Fruit fly (Drosophila melanogaster): Measurements from ENCODE around the gene Usp2.

Usp2 gene

DNA sequence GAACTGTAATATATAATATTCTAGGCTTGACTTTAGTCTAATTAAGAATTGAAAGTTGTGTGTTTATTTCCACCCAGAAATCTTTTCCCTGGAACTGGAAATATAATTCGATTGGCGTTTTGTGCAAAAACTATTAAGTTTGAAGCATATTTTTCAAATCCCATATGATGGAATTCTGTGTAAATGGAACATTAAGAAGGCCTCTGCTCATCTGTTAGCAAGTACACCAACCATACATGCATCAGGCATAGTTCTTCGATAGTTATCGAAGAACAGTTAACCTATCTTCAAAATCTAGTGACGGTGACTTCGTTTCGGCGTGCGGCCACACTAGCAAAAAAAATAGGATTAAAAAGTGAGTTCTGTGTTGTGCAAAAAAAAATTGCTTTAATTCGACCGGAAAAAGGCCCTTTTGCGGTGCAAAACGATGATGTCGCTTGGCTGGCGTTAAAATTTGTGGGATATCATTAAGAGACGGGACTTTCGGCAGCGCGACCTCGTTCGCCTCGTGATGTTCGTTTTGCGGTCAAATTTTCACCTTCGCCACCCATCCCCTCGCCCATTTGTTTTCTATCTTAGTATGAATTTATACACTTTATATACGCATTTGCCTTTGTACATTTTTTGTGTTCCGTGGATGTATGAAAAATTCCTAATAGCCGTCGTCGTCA lies at the start of gene Usp2:
Gene Usp2, plus strand, starts transcription at position 295 of the 671 bp plus-strand sequence.
- TF ChIP-seq psq (optimal IDR thresholded peaks at IDR 0.05): no peak
- no peak for TF ChIP-seq pan (optimal IDR thresholded peaks at IDR 0.05)
- TF ChIP-seq usp (GFP tag; optimal IDR thresholded peaks at IDR 0.05): no peak
- TF ChIP-seq CG8478 (optimal IDR thresholded peaks at IDR 0.05): no peak
- TF ChIP-seq Dll (optimal IDR thresholded peaks at IDR 0.05): no peak
- TF ChIP-seq EcR (GFP tag; optimal IDR thresholded peaks at IDR 0.05): no peak

DNA sequence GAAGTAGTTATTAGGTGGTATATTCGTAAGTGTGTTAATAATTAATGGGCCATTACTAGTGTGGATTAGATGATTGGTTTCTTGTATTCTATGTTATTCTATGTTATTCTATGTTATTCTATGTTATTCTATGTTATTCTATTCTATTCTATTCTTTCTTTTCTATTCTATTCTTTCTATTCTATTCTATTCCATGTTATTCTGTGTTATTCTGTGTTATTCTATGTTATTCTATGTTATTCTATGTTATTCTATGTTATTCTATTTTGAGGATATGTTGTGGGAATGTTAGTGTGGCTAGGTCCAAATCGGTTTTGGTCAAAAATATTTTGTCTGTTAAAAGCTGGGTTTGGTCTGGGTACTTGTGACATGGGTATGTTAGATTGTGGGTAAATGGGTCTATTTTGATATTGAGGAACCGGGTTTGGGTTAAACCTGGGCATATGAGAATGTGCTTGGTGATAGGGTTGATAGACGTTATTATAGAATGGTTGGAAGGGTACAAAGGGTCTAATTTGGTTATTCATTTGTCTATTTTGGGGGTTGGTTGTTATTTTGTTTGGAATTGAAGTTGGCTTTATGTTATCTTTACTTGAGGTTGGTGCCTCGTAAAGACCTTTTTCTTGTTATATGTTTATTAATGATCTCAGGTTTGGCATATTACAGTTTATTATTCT lies 22.5 kb upstream of the Usp2 start:
- TF ChIP-seq pan (optimal IDR thresholded peaks at IDR 0.05): peak; percentile 99

DNA sequence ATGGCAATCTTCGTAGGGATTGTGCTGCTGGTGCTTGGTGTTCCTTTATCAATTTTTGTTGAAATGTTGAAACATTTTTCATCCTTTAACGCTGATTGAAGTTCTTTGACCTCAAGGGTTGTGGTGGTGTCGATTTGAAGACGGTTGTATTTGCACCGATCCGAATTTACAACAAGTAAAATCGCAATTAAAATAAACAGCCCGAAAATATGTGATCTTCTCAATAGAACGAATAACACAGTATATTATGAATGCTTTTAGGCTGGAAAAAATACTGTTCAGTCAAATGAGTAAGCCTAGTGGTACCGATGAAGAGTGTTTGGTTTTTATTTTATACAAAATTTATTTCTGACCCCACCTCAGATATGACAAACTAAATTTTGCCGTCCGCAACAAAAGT lies 12.6 kb upstream of the Usp2 start:
- TF ChIP-seq pan (optimal IDR thresholded peaks at IDR 0.05): no peak
- TF ChIP-seq Dll (optimal IDR thresholded peaks at IDR 0.05): no peak
- TF ChIP-seq psq (optimal IDR thresholded peaks at IDR 0.05): no peak
- TF ChIP-seq usp (GFP tag; optimal IDR thresholded peaks at IDR 0.05): no peak
- no peak for TF ChIP-seq EcR (GFP tag; optimal IDR thresholded peaks at IDR 0.05)
- TF ChIP-seq CG8478 (optimal IDR thresholded peaks at IDR 0.05): no peak

DNA sequence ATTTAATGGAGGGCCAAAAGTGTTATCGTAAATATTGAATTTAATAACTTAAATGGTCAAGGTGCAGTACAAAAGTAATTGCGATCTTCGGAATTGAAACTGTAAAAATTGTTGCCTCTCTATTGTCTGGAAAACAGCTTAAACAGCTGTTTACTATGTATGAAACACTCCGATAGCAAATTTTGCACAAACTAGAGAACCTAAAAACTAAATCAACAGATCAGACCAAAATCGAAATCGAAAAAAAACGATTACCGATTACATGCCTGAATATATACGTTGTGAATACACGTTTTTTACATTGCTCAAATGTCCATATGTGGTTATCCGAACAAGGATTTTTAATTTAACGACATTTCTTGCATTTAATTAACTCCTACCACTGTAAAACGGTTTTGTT lies 12.1 kb upstream of the Usp2 start:
- TF ChIP-seq Dll (optimal IDR thresholded peaks at IDR 0.05) (no peak), psq (optimal IDR thresholded peaks at IDR 0.05) (no peak), CG8478 (optimal IDR thresholded peaks at IDR 0.05) (no peak), pan (optimal IDR thresholded peaks at IDR 0.05) (no peak), EcR (GFP tag; optimal IDR thresholded peaks at IDR 0.05) (no peak), usp (GFP tag; optimal IDR thresholded peaks at IDR 0.05) (no peak)

DNA sequence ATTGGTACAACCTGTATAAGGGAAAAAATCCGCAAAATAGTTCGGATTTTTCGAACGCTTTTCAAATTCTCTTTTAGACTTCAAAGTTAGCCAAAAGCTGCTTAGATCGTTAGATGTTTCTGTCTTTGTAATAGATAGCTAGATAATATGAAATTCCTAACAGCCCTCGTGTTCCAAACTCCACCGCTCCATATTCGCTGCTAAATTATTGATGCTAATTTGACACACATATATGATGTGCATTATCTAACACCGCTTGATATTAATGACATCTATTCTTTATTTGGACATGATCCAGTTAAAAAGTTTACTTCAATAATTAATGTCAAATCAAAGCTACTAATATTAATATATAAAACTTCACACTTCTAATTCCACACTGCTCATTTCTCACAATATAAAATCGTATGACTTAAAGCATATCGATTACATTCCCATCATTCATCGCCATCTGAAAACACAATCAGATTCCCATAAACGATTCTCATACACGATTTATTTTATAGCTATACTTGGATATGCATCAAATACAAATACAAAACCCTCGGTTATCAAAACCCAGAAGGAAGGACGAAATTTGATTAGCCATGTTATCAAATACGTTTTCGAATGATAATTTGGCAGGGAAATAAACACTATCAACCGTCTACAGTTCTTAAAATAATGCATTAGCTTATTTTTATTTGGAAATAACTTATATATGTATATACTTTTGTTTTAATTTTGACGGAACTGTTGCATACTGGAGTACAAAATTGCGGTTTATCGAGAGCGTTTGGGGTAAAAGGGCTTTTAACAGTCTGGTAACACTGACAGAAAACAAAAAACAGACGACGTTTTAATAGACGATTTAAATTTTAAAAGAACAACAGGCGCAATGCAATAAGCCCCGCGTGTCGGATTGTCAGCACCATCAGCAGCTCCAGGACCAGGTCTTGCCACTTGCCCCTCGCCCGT lies 11.4 kb upstream of the Usp2 start, which contains the start of gene CG14621:
Gene CG14621, plus strand, starts transcription at position 274 of the 957 bp plus-strand sequence.
- TF ChIP-seq psq (optimal IDR thresholded peaks at IDR 0.05): no peak
- TF ChIP-seq Dll (optimal IDR thresholded peaks at IDR 0.05): no peak
- no peak for TF ChIP-seq pan (optimal IDR thresholded peaks at IDR 0.05)
- no peak for TF ChIP-seq CG8478 (optimal IDR thresholded peaks at IDR 0.05)
- no peak for TF ChIP-seq EcR (GFP tag; optimal IDR thresholded peaks at IDR 0.05)
- TF ChIP-seq usp (GFP tag; optimal IDR thresholded peaks at IDR 0.05): no peak

DNA sequence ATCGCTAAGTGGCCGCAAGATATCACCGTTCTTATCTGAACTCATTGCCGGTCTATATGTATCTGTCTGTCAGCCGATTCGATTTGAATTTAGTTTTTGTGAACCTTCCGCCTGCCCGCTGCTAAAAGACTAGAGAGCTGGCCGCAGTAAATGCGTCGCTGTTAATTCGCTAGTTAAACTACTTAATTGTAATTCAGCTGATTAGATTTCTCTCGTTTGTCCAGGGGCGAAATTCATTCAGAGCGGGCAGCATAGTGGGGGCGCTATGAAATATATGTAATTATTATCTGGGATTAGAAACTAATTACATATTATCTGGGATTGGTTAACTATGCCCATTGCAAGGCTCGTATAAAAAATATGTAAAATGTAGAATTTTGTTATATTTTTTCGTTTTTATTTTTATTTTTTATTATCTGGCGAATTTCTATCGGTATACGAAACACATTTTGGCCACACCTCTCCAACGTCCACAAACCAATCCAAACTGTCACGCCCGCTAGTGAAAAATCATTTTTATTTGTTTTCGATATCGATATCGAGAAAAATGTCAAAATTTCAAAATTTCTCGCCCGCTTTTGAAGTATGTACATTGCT lies 6.3 kb upstream of the Usp2 start, which contains the start of the genes CG14615 and tilB:
Gene CG14615, minus strand, starts transcription at position 301 of the 597 bp plus-strand sequence.
Gene tilB, plus strand, starts transcription at position 547 of the 597 bp plus-strand sequence.
- TF ChIP-seq CG8478 (optimal IDR thresholded peaks at IDR 0.05): no peak

DNA sequence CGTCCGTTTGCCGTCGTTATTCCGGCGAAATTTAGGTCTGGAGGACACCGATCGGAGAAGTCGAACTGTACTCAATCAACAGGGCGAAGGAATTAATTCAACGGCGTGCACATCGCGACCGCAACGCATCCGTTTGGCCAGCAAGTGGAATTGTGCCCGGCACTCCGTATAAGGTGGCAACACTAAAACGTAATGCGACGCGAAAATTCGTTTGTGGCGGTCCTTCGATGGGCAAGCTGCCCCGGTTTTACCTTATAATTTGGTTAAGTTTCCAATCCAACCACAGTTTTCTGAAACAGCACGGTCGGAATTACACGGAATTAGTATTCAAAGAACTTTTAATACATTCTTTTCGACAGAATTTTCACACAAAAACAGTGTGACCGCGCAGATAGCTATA lies 580 bp upstream of the Usp2 start, which contains the start of gene wap:
Gene wap, minus strand, starts transcription at position 400 of the 400 bp plus-strand sequence.
- TF ChIP-seq EcR (GFP tag; optimal IDR thresholded peaks at IDR 0.05) (no peak), pan (optimal IDR thresholded peaks at IDR 0.05) (no peak), CG8478 (optimal IDR thresholded peaks at IDR 0.05) (no peak), psq (optimal IDR thresholded peaks at IDR 0.05) (no peak), Dll (optimal IDR thresholded peaks at IDR 0.05) (no peak), usp (GFP tag; optimal IDR thresholded peaks at IDR 0.05) (no peak)

DNA sequence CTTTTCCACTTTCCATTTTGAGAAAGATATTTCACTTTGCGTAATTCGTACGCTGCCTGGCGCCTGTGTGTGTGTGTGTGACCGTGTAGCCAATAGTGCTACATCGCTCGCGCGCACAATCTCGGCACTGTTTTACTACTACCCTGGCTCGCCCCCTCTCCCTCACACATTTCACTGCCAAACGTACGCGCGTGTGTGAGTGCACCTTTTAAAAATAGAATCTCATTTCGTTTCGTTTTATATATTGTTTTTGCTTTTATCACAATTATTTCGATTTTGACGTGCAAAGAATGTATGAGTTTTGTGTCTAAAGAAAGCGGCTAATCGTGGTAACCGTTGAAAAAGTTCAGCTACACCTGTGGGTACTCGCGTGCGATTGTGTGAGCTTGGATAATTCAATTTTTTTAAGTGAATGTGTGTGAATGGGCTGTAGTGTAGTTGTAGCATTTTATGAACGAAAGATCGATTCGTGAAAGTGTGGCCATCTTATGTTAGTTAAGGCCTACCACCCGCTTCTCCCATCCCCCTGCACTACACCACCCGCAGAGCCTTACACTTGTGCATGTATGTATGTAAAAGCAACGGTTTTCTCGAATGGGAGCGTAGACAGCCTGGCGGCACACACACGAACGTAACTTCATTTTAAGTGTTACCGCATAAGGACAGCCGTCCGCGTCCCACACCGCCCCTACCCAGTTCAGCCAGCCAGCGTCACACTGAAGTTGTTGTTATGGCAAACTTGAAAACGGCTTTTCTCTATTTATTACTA lies 761 bp downstream of the Usp2 start:
- TF ChIP-seq psq (optimal IDR thresholded peaks at IDR 0.05) (no peak), CG8478 (optimal IDR thresholded peaks at IDR 0.05) (no peak), EcR (GFP tag; optimal IDR thresholded peaks at IDR 0.05) (no peak), Dll (optimal IDR thresholded peaks at IDR 0.05) (no peak), usp (GFP tag; optimal IDR thresholded peaks at IDR 0.05) (no peak), pan (optimal IDR thresholded peaks at IDR 0.05) (no peak)

DNA sequence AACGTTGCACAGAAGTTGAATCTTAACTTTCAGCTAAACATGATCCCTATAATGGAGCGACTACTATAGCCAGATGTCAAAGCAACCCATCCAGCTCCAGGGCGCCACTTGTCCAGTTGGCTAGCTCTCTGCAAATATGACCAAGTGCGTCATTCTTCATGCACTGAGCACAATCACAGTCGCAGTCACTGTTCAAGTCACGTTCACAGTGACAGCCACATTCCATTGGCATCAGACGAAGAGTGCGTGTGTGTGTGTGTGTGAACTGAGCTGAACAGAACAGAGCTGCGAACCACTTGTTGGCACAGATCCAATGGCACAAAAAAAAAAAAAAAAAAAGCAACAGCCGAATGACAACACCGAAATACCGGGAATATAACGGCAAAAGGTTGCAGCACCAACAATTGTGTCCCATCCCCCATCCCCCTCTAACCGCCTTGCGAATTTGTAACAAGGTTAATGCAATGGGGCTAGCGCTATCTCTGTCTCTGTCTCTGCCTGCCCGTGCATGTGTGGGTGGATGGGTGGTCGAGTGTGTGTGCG lies 5.7 kb downstream of the Usp2 start:
- TF ChIP-seq EcR (GFP tag; optimal IDR thresholded peaks at IDR 0.05) (no peak), usp (GFP tag; optimal IDR thresholded peaks at IDR 0.05) (no peak), pan (optimal IDR thresholded peaks at IDR 0.05) (no peak), Dll (optimal IDR thresholded peaks at IDR 0.05) (no peak), psq (optimal IDR thresholded peaks at IDR 0.05) (no peak), CG8478 (optimal IDR thresholded peaks at IDR 0.05) (no peak)

DNA sequence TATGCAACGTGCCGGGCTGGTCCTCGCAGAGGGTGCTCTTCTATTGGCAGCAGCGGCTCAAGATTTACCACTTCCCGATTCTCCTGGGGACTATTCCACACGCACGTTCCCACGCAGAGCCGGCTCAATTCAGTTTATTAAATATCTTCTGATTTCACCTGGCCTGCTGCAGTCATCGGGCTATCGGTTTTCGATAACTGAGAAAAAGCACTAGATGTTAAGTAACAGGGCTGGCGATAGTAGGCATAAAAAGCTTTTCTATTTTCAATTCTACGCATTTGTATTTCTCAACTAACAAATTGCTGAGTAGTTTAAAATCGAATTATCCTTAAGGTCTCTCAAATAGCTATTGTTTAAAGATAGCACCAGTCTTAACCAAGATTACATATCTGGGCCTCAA lies 16.2 kb downstream of the Usp2 start, which contains the start of gene CG14613:
Gene CG14613, minus strand, starts transcription at position 203 of the 400 bp plus-strand sequence.
- no peak for TF ChIP-seq Dll (optimal IDR thresholded peaks at IDR 0.05)
- no peak for TF ChIP-seq usp (GFP tag; optimal IDR thresholded peaks at IDR 0.05)
- no peak for TF ChIP-seq psq (optimal IDR thresholded peaks at IDR 0.05)
- TF ChIP-seq EcR (GFP tag; optimal IDR thresholded peaks at IDR 0.05): no peak
- no peak for TF ChIP-seq CG8478 (optimal IDR thresholded peaks at IDR 0.05)
- TF ChIP-seq pan (optimal IDR thresholded peaks at IDR 0.05): no peak
